Worm (Caenorhabditis elegans): ENCODE data around the gene T28F3.5.

T28F3.5 gene

ce11 chrIV:17245200-17245599, 49.4 kb upstream of the T28F3.5 start, which contains the start of gene ZK550.2 (continued):
- peak; percentile 56; the same call in 1 of the 2 replicates for TF ChIP-seq arid-1 (GFP tag; conservative IDR thresholded peaks at IDR 0.05)
- TF ChIP-seq daf-16 (GFP tag; optimal IDR thresholded peaks at IDR 0.05) = peak in 1 of 2 experiments; percentile 32
- peak; percentile 95 for TF ChIP-seq daf-16 (tag; optimal IDR thresholded peaks at IDR 0.05)

DNA sequence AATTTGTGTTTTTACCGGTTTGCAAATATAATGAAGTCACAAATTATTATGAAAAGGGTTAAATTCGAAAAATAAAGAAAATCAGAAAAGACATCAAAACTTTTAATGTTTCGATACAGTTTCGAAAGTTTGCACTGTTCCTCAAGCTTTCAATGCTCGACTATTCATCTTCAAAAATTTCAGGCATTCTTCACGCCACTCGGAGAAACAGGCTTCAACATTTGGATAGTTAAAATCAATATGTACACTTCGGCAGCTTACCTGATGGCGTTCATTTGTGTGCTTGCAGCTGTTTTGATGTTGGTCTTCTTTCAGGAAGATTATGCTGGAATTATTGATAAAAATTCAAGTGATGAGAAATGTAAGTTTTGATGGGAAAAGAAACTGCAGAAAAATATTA, 47.4 kb upstream of the T28F3.5 start:
- no peak for TF ChIP-seq nhr-237 (tag; optimal IDR thresholded peaks at IDR 0.05)
- TF ChIP-seq aha-1 (tag) = peak; percentile 95
- peak in 1 of 2 experiments; percentile 46 for TF ChIP-seq unc-62 (GFP tag; optimal IDR thresholded peaks at IDR 0.05 in 1 of 2)
- no peak for TF ChIP-seq unc-62 (tag; optimal IDR thresholded peaks at IDR 0.05)
- TF ChIP-seq mes-2 (tag; optimal IDR thresholded peaks at IDR 0.05; ENCODE audit: poor library complexity, severe bottlenecking) = no peak

DNA sequence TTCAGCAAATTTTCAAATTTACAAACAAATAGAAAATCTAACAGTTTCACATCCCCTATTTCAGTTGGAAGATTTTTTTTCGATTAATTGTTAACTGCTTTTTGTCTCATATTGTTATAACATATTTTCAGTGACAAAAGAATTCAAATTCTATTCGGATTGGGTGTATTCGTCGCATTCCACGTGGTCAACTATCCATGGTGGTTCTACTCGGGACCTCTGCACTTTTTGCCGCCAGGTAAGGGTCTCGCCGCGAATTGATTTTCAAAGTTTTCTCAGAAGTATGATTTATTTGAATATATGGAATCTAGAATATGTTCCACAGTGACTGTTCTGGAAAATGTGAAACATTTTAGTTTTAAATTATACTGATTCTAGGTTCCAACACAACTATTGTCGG, 46.1 kb upstream of the T28F3.5 start:
- no peak for TF ChIP-seq lin-29 (GFP tag; IDR thresholded peaks at IDR 0.05)
- TF ChIP-seq daf-16 (GFP tag; optimal IDR thresholded peaks at IDR 0.05) = no peak
- TF ChIP-seq daf-16 (tag; optimal IDR thresholded peaks at IDR 0.05) = no peak
- TF ChIP-seq dpl-1 (GFP tag; optimal IDR thresholded peaks at IDR 0.05) = no peak
- no peak for TF ChIP-seq hif-1 (tag; optimal IDR thresholded peaks at IDR 0.05)
- no peak for TF ChIP-seq aly-2 (tag; optimal IDR thresholded peaks at IDR 0.05)
- peak in 1 of 2 experiments; percentile 95 for TF ChIP-seq unc-62 (GFP tag; optimal IDR thresholded peaks at IDR 0.05 in 1 of 2)
- TF ChIP-seq unc-62 (tag; optimal IDR thresholded peaks at IDR 0.05) = no peak

ce11 chrIV:17249691-17250181, 44.9 kb upstream of the T28F3.5 start, which contains the start of gene eelo-2:
TSS of gene eelo-2 (plus strand) at chrIV:17250131.
- TF ChIP-seq unc-39 (tag; optimal IDR thresholded peaks at IDR 0.05) (no peak), F37D6.2 (tag; optimal IDR thresholded peaks at IDR 0.05) (peak; percentile 96), ceh-44 (GFP tag; IDR thresholded peaks at IDR 0.05) (peak; percentile 87), nhr-111 (GFP tag; optimal IDR thresholded peaks at IDR 0.05) (no peak), dpl-1 (GFP tag; optimal IDR thresholded peaks at IDR 0.05) (peak; percentile 100), ZK546.5 (tag; optimal IDR thresholded peaks at IDR 0.05) (peak in 1 of 2 experiments; percentile 79), duxl-1 (tag; optimal IDR thresholded peaks at IDR 0.05; ENCODE audit: poor library complexity) (peak; percentile 96), Y75B8A.6 (GFP tag; IDR thresholded peaks at IDR 0.05) (peak; percentile 90), unc-130 (GFP tag; optimal IDR thresholded peaks at IDR 0.05) (peak; percentile 93), D1046.2 (GFP tag; IDR thresholded peaks at IDR 0.05) (peak; percentile 89), saeg-2 (GFP tag; IDR thresholded peaks at IDR 0.05) (peak; percentile 94), lin-1 (GFP tag; IDR thresholded peaks at IDR 0.05) (peak; percentile 97), T26A8.4 (GFP tag; IDR thresholded peaks at IDR 0.05) (peak; percentile 98), arid-1 (GFP tag; conservative IDR thresholded peaks at IDR 0.05) (peak; percentile 97), nhr-42 (GFP tag; IDR thresholded peaks at IDR 0.05) (peak; percentile 96), daf-16 (GFP tag; optimal IDR thresholded peaks at IDR 0.05) (peak; percentile 66 to 91), daf-16 (tag; optimal IDR thresholded peaks at IDR 0.05) (peak; percentile 80), madf-5 (GFP tag; IDR thresholded peaks at IDR 0.05) (peak; percentile 57 to 74; a peak in 2 of 4 replicates), aly-2 (tag; optimal IDR thresholded peaks at IDR 0.05) (no peak), nhr-102 (tag; optimal IDR thresholded peaks at IDR 0.05) (peak; percentile 98), zip-2 (tag; optimal IDR thresholded peaks at IDR 0.05) (peak; percentile 73), attf-4 (tag; optimal IDR thresholded peaks at IDR 0.05) (no peak), nhr-77 (tag; optimal IDR thresholded peaks at IDR 0.05) (peak; percentile 98), madf-9 (GFP tag; conservative IDR thresholded peaks at IDR 0.05) (peak; percentile 92), lin-15B (tag; optimal IDR thresholded peaks at IDR 0.05) (peak; percentile 96), Y105C5A.15 (GFP tag; IDR thresholded peaks at IDR 0.05) (0 out of 2 replicates have a peak, but pooled peaks have one; percentile 19), tra-1 (GFP tag; IDR thresholded peaks at IDR 0.05) (peak; percentile 94), unc-62 (GFP tag; optimal IDR thresholded peaks at IDR 0.05 in 1 of 2) (peak in 1 of 2 experiments; percentile 99), unc-62 (tag; optimal IDR thresholded peaks at IDR 0.05) (no peak), zag-1 (tag; optimal IDR thresholded peaks at IDR 0.05) (peak; percentile 86), T20F7.1 (GFP tag; optimal IDR thresholded peaks at IDR 0.05) (no peak), lin-13 (GFP tag; optimal IDR thresholded peaks at IDR 0.05) (peak; percentile 97), ctbp-1 (GFP tag; IDR thresholded peaks at IDR 0.05) (peak; percentile 92), set-16 (GFP tag; IDR thresholded peaks at IDR 0.05) (peak; percentile 68), nhr-6 (tag; optimal IDR thresholded peaks at IDR 0.05) (peak; percentile 99), egl-27 (tag; optimal IDR thresholded peaks at IDR 0.05) (peak; percentile 33), ces-1 (GFP tag; optimal IDR thresholded peaks at IDR 0.05) (peak; percentile 34), lin-38 (GFP tag; IDR thresholded peaks at IDR 0.05) (peak; percentile 100), spr-1 (tag; optimal IDR thresholded peaks at IDR 0.05) (peak; percentile 96)
